Worm (Caenorhabditis elegans) whole organism, young adult: ENCODE data around the gene mab-10.

ENCODE experiments used
- B0019.2 ChIP-seq: fragments of 200-800 bp; sonication (Bioruptor generic); conservative IDR thresholded peaks from 2 replicates; pipeline ENCODE4 v1.3.6; 2022; ENCODE audit warnings: missing genetic modification reagents, missing genetic modification characterization, missing compliant biosample characterization
- B0035.1 ChIP-seq: sonication (generic microtip); optimal IDR thresholded peaks from 2 replicates; lab custom pipeline; 2016; ENCODE audit warnings: missing genetic modification characterization, mild to moderate bottlenecking, missing compliant biosample characterization, missing genotype, missing genetic modification reagents
- B0261.1 ChIP-seq: sonication (generic microtip); optimal IDR thresholded peaks from 2 replicates; lab custom pipeline; 2016; ENCODE audit warnings: mild to moderate bottlenecking, missing genetic modification characterization, moderate library complexity, missing compliant biosample characterization
- F37B4.10 ChIP-seq: fragments of 200-800 bp; sonication (Bioruptor generic); IDR thresholded peaks from 2 replicates; pipeline ENCODE4 v1.3.6; 2022; ENCODE audit warnings: missing genetic modification characterization, missing compliant biosample characterization
- F39B2.1 ChIP-seq: fragments of 200-800 bp; sonication (Bioruptor generic); IDR thresholded peaks from 2 replicates; pipeline ENCODE4 v1.3.6; 2022; ENCODE audit warnings: missing genetic modification reagents, missing genetic modification characterization, missing compliant biosample characterization
- F55B11.4 ChIP-seq: sonication (generic microtip); optimal IDR thresholded peaks from 2 replicates; lab custom pipeline; 2016; ENCODE audit warnings: missing compliant biosample characterization, missing genetic modification characterization, borderline replicate concordance; ENCODE audit not compliant: insufficient read depth
- F57A8.1 ChIP-seq: fragments of 200-800 bp; sonication (Bioruptor generic); optimal IDR thresholded peaks from 2 replicates; lab custom pipeline; 2018; ENCODE audit warnings: mild to moderate bottlenecking, missing genetic modification characterization, moderate library complexity, missing compliant biosample characterization
- K12H6.12 ChIP-seq: fragments of 200-800 bp; sonication (Bioruptor generic); optimal IDR thresholded peaks from 2 replicates; lab custom pipeline; 2018; ENCODE audit warnings: mild to moderate bottlenecking, missing genetic modification characterization, missing compliant biosample characterization
- Y53G8AR.9 ChIP-seq: fragments of 200-800 bp; sonication (Bioruptor generic); conservative IDR thresholded peaks from 2 replicates; pipeline ENCODE4 v1.3.6; 2022; ENCODE audit warnings: missing genetic modification reagents, missing genetic modification characterization, missing compliant biosample characterization
- Y67H2A.10 ChIP-seq: fragments of 200-800 bp; sonication (Bioruptor generic); conservative IDR thresholded peaks from 2 replicates; pipeline ENCODE4 v1.3.6; 2022; ENCODE audit warnings: missing genetic modification reagents, missing genetic modification characterization, missing compliant biosample characterization
- Y95B8A.8 ChIP-seq: fragments of 200-800 bp; sonication (Bioruptor generic); IDR thresholded peaks from 2 replicates; pipeline ENCODE4 v1.3.6; 2022; ENCODE audit warnings: missing genetic modification reagents, missing genetic modification characterization, missing compliant biosample characterization
- akir-1 ChIP-seq: fragments of 200-800 bp; sonication (Bioruptor generic); optimal IDR thresholded peaks from 2 replicates; lab custom pipeline; 2018; ENCODE audit warnings: mild to moderate bottlenecking, missing genetic modification characterization, moderate library complexity, missing compliant biosample characterization
- aptf-2 ChIP-seq: fragments of 200-800 bp; sonication (Bioruptor generic); conservative IDR thresholded peaks from 2 replicates; pipeline ENCODE4 v1.3.6; 2022; ENCODE audit warnings: missing genetic modification reagents, missing genetic modification characterization, missing compliant biosample characterization
- atf-7 ChIP-seq: sonication (generic microtip); optimal IDR thresholded peaks from 2 replicates; lab custom pipeline; 2017; ENCODE audit warnings: mild to moderate bottlenecking, missing genetic modification characterization, missing compliant biosample characterization
- attf-5 ChIP-seq: fragments of 200-800 bp; sonication (Bioruptor generic); optimal IDR thresholded peaks from 2 replicates; lab custom pipeline; 2018; ENCODE audit warnings: mild to moderate bottlenecking, missing genetic modification characterization, missing compliant biosample characterization
- attf-6 ChIP-seq: fragments of 200-800 bp; sonication (Bioruptor generic); IDR thresholded peaks from 2 replicates; pipeline ENCODE4 v1.3.6; 2022; ENCODE audit warnings: missing genetic modification reagents, missing genetic modification characterization, missing compliant biosample characterization
- bed-1 ChIP-seq: fragments of 200-800 bp; sonication (Bioruptor generic); IDR thresholded peaks from 2 replicates; pipeline ENCODE4 v1.3.6; 2022; ENCODE audit warnings: missing genetic modification reagents, missing genetic modification characterization, missing compliant biosample characterization
- ccch-3 ChIP-seq: fragments of 200-800 bp; sonication (Bioruptor generic); optimal IDR thresholded peaks from 2 replicates; lab custom pipeline; 2018; ENCODE audit warnings: mild to moderate bottlenecking, missing genetic modification characterization, missing compliant biosample characterization
- cebp-1 ChIP-seq, 2 experiments: fragments of 200-800 bp in 1 of 2; sonication (Bioruptor generic) in 1 of 2; sonication (generic microtip) in 1 of 2; IDR thresholded peaks in 1 of 2; optimal IDR thresholded peaks in 1 of 2; 2 replicates each; pipeline versions ENCODE4 v1.3.6 to Lab custom; 2017 to 2022; ENCODE audit warnings: missing compliant biosample characterization in 2 of 2, missing genetic modification characterization in 2 of 2, mild to moderate bottlenecking in 1 of 2, missing genetic modification reagents in 1 of 2, moderate library complexity in 1 of 2
- cebp-2 ChIP-seq: fragments of 200-800 bp; sonication (Bioruptor generic); IDR thresholded peaks from 2 replicates; pipeline ENCODE4 v1.3.6; 2022; ENCODE audit warnings: missing genetic modification characterization, missing compliant biosample characterization
- ceh-91 ChIP-seq: fragments of 200-800 bp; sonication (Bioruptor generic); IDR thresholded peaks from 2 replicates; pipeline ENCODE4 v1.3.6; 2022; ENCODE audit warnings: missing genetic modification reagents, missing genetic modification characterization, missing compliant biosample characterization
- efl-1 ChIP-seq: fragments of 150-350 bp; optimal IDR thresholded peaks from 2 replicates; lab custom pipeline; 2014; ENCODE audit warnings: missing biosample characterization, missing genetic modification reagents, missing genetic modification characterization
- egl-18 ChIP-seq: fragments of 200-800 bp; sonication (Bioruptor generic); IDR thresholded peaks from 2 replicates; pipeline ENCODE4 v1.3.6; 2022; ENCODE audit warnings: missing genetic modification reagents, missing genetic modification characterization, missing compliant biosample characterization
- egl-44 ChIP-seq: fragments of 200-800 bp; sonication (Bioruptor generic); IDR thresholded peaks from 2 replicates; pipeline ENCODE4 v1.3.6; 2022; ENCODE audit warnings: missing genetic modification reagents, missing genetic modification characterization, missing compliant biosample characterization
- ekl-4 ChIP-seq: fragments of 200-800 bp; sonication (Bioruptor generic); IDR thresholded peaks from 2 replicates; pipeline ENCODE4 v1.3.6; 2022; ENCODE audit warnings: missing genetic modification reagents, missing genetic modification characterization, missing compliant biosample characterization
- gei-17 ChIP-seq: fragments of 200-800 bp; sonication (Bioruptor generic); optimal IDR thresholded peaks from 2 replicates; lab custom pipeline; 2018; ENCODE audit warnings: mild to moderate bottlenecking, missing genetic modification characterization, missing compliant biosample characterization
- him-1 ChIP-seq: sonication (generic microtip); optimal IDR thresholded peaks from 2 replicates; lab custom pipeline; 2016; ENCODE audit warnings: missing genotype, missing genetic modification reagents, missing genetic modification characterization, missing compliant biosample characterization
- hrde-1 ChIP-seq: sonication (generic microtip); optimal IDR thresholded peaks from 2 replicates; lab custom pipeline; 2016; ENCODE audit warnings: missing genetic modification characterization, mild to moderate bottlenecking, missing compliant biosample characterization, moderate library complexity, missing genotype, missing genetic modification reagents, borderline replicate concordance
- lag-1 ChIP-seq: fragments of 200-800 bp; sonication (Bioruptor generic); IDR thresholded peaks from 2 replicates; pipeline ENCODE4 v1.3.6; 2022; ENCODE audit warnings: missing genetic modification reagents, missing genetic modification characterization, missing compliant biosample characterization
- lsy-27 ChIP-seq: sonication (generic microtip); optimal IDR thresholded peaks from 2 replicates; lab custom pipeline; 2017; ENCODE audit warnings: missing genetic modification characterization, mild to moderate bottlenecking, missing compliant biosample characterization, antibody characterized with exemption, missing genotype, borderline replicate concordance; ENCODE audit not compliant: insufficient read depth
- madf-10 ChIP-seq: sonication (generic microtip); optimal IDR thresholded peaks from 2 replicates; lab custom pipeline; 2016; ENCODE audit warnings: mild to moderate bottlenecking, missing genetic modification characterization, missing compliant biosample characterization
- madf-6 ChIP-seq: fragments of 200-800 bp; sonication (Bioruptor generic); IDR thresholded peaks from 2 replicates; pipeline ENCODE4 v1.3.6; 2022; ENCODE audit warnings: missing genetic modification reagents, missing genetic modification characterization, missing compliant biosample characterization
- mxl-1 ChIP-seq: sonication (generic microtip); optimal IDR thresholded peaks from 2 replicates; lab custom pipeline; 2016; ENCODE audit warnings: missing genetic modification characterization, missing compliant biosample characterization
- nfya-2 ChIP-seq: fragments of 200-800 bp; sonication (Bioruptor generic); IDR thresholded peaks from 2 replicates; pipeline ENCODE4 v1.3.6; 2022; ENCODE audit warnings: missing genetic modification reagents, missing genetic modification characterization, missing compliant biosample characterization
- nfyb-1 ChIP-seq: fragments of 200-800 bp; sonication (Bioruptor generic); IDR thresholded peaks from 2 replicates; pipeline ENCODE4 v1.3.6; 2022; ENCODE audit warnings: missing genetic modification reagents, missing genetic modification characterization, missing compliant biosample characterization
- nhr-90 ChIP-seq: sonication (generic microtip); optimal IDR thresholded peaks from 2 replicates; lab custom pipeline; 2016; ENCODE audit warnings: missing genotype, mild to moderate bottlenecking, missing genetic modification characterization, missing compliant biosample characterization
- pha-4 ChIP-seq: fragments of 150-350 bp; sonication (generic microtip); optimal IDR thresholded peaks from 2 replicates; lab custom pipeline; 2014; ENCODE audit warnings: missing biosample characterization, missing genetic modification reagents, missing genetic modification characterization
- snpc-1.1 ChIP-seq: sonication (generic microtip); optimal IDR thresholded peaks from 2 replicates; lab custom pipeline; 2017; ENCODE audit warnings: missing genetic modification characterization, mild to moderate bottlenecking, missing compliant biosample characterization, antibody characterized with exemption, moderate library complexity, missing genotype, missing genetic modification reagents; ENCODE audit not compliant: insufficient read depth
- tbx-9 ChIP-seq: sonication (generic microtip); optimal IDR thresholded peaks from 2 replicates; lab custom pipeline; 2016; ENCODE audit warnings: borderline replicate concordance, missing genetic modification characterization, inconsistent platforms, missing compliant biosample characterization
- unc-130 ChIP-seq: sonication (generic microtip); optimal IDR thresholded peaks from 2 replicates; lab custom pipeline; 2016; ENCODE audit warnings: missing genetic modification reagents, missing genetic modification characterization, missing compliant biosample characterization
- unc-62 ChIP-seq: fragments of 150-350 bp; optimal IDR thresholded peaks from 2 replicates; lab custom pipeline; 2014; ENCODE audit warnings: missing biosample characterization, missing genetic modification reagents, missing genetic modification characterization
- zim-3 ChIP-seq: sonication (generic microtip); optimal IDR thresholded peaks from 2 replicates; lab custom pipeline; 2017; ENCODE audit warnings: mild to moderate bottlenecking, missing genetic modification characterization, moderate library complexity, missing compliant biosample characterization
- ztf-18 ChIP-seq: sonication (generic microtip); optimal IDR thresholded peaks from 2 replicates; lab custom pipeline; 2016; ENCODE audit warnings: missing genotype, mild to moderate bottlenecking, missing genetic modification characterization, missing compliant biosample characterization

mab-10 gene

ce11 chrII:10545924-10546783 lies 18.3 kb downstream of the mab-10 start (continued):
- TF ChIP-seq attf-5 (GFP tag; lab: Kevin White, UChicago), result no peak
- TF ChIP-seq ztf-18 (tag; lab: Kevin White, UChicago), result no peak
- no peak for TF ChIP-seq cebp-1 (GFP tag; IDR thresholded peaks at IDR 0.05; lab: Robert Waterston, UW)
- TF ChIP-seq cebp-1 (tag; optimal IDR thresholded peaks at IDR 0.05; lab: Kevin White, UChicago), result no peak
- TF ChIP-seq egl-18, result no peak
- TF ChIP-seq madf-6 (GFP tag; lab: Robert Waterston, UW), result no peak; the same call in 1 of the 2 replicates
- no peak for TF ChIP-seq efl-1 (GFP tag; lab: Kevin White, UChicago)
- TF ChIP-seq atf-7, result peak; percentile 42
- TF ChIP-seq snpc-1.1 (tag; lab: Kevin White, UChicago), result no peak
- peak; percentile 27; the same call in 1 of the 2 replicates for TF ChIP-seq ekl-4
- TF ChIP-seq attf-6 (GFP tag; lab: Robert Waterston, UW), result 0 out of 2 replicates have a peak, but pooled peaks have one; percentile 26
- TF ChIP-seq ceh-91 (GFP tag; lab: Robert Waterston, UW), result no peak
- TF ChIP-seq nfyb-1, result peak; percentile 73
- TF ChIP-seq cebp-2, result 0 out of 2 replicates have a peak, but pooled peaks have one; percentile 24
- peak; percentile 32; the same call in 1 of the 2 replicates for TF ChIP-seq Y53G8AR.9 (GFP tag; lab: Robert Waterston, UW)
- TF ChIP-seq bed-1 (GFP tag; lab: Robert Waterston, UW), result no peak

- 0 out of 2 replicates have a peak, but pooled peaks have one; percentile 10 for TF ChIP-seq Y95B8A.8
- no peak for TF ChIP-seq ccch-3 (GFP tag; lab: Kevin White, UChicago)
- TF ChIP-seq pha-4 (tag; lab: Kevin White, UChicago), result peak; percentile 30
- TF ChIP-seq nfyb-1, result 0 out of 2 replicates have a peak, but pooled peaks have one; percentile 7
- no peak for TF ChIP-seq B0261.1 (tag; lab: Kevin White, UChicago)
- TF ChIP-seq ztf-18 (tag; lab: Kevin White, UChicago), result no peak
Measured at ce11 chrII:10546784-10547087, 18.9 kb downstream of the mab-10 start.

DNA sequence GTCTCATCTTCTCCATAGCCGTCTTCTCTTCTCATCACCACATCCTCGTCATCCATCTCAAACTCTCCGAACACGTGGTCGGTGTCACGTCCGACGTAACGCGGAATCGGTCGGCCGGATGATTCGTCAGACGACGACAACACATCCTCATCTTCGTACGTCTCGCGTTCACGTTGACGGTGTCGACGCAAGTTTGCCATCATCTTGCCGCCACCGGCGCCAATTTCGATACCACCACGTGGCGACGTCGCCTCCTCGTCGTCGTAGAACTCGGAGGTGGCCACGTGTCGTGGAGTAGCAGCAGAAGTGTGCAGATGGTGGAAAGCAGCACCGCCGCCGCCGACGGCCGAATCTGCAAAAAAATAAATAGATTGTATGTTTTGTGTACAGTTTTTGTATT lies 19.4 kb downstream of the mab-10 start:
- no peak for TF ChIP-seq gei-17
- peak; percentile 40 for TF ChIP-seq zim-3
- no peak for TF ChIP-seq hrde-1 (tag; lab: Kevin White, UChicago)
- TF ChIP-seq akir-1, result no peak
- TF ChIP-seq Y67H2A.10 (GFP tag; lab: Robert Waterston, UW), result no peak; the same call in 1 of the 2 replicates
- TF ChIP-seq madf-10 (tag; lab: Kevin White, UChicago), result peak; percentile 5
- no peak for TF ChIP-seq him-1 (tag; lab: Kevin White, UChicago)
- TF ChIP-seq mxl-1 (tag; lab: Kevin White, UChicago), result no peak
- no peak for TF ChIP-seq lag-1
- no peak for TF ChIP-seq F55B11.4
- no peak for TF ChIP-seq F57A8.1 (GFP tag; lab: Kevin White, UChicago)
- peak; percentile 6; the same call in 1 of the 2 replicates for TF ChIP-seq F39B2.1 (GFP tag; lab: Robert Waterston, UW)
- no peak for TF ChIP-seq F37B4.10 (GFP tag; lab: Robert Waterston, UW)
- no peak for TF ChIP-seq B0019.2 (GFP tag; lab: Robert Waterston, UW)
- peak; percentile 19; the same call in 1 of the 2 replicates for TF ChIP-seq egl-44
- TF ChIP-seq K12H6.12 (tag; lab: Kevin White, UChicago), result no peak
- TF ChIP-seq aptf-2, result no peak; the same call in 1 of the 2 replicates
- TF ChIP-seq unc-62 (GFP tag; lab: Kevin White, UChicago), result no peak
- no peak for TF ChIP-seq lsy-27
- TF ChIP-seq unc-130 (GFP tag; lab: Kevin White, UChicago), result no peak
- no peak for TF ChIP-seq B0035.1 (tag; lab: Kevin White, UChicago)
- TF ChIP-seq tbx-9, result no peak
- TF ChIP-seq nhr-90 (tag; lab: Kevin White, UChicago), result no peak
- no peak for TF ChIP-seq nfya-2
